Fruit fly (Drosophila melanogaster): ENCODE measurements around the gene kuz.

dm6 chr2L:13535678-13536077, 14.3 kb upstream of the kuz start, which contains the start of gene CG15638:
- TF ChIP-seq tj (GFP tag; optimal IDR thresholded peaks at IDR 0.05) (no peak), kay (GFP tag; ENCODE audit: borderline replicate concordance) (peak; percentile 12), cic (GFP tag; optimal IDR thresholded peaks at IDR 0.05) (no peak), bab1 (GFP tag; optimal IDR thresholded peaks at IDR 0.05) (no peak), ovo (GFP tag; optimal IDR thresholded peaks at IDR 0.05) (no peak), CG7045 (GFP tag; optimal IDR thresholded peaks at IDR 0.05) (no peak), CG14711 (tag; optimal IDR thresholded peaks at IDR 0.05) (no peak), CG11617 (GFP tag; optimal IDR thresholded peaks at IDR 0.05) (no peak), CG12768 (GFP tag; optimal IDR thresholded peaks at IDR 0.05) (no peak), CG33017 (tag; optimal IDR thresholded peaks at IDR 0.05) (no peak)
